Fruit fly (Drosophila melanogaster) whole organism, embryonic: ENCODE measurements around the gene CG14273.
A peak's percentile ranks its signal among the peaks of the same experiment; 100 is the strongest.

Experiments used
- Bteb2 ChIP-seq: fragments of 200-800 bp; sonication (Bioruptor generic); optimal IDR thresholded peaks from 2 replicates; lab custom pipeline; 2016; ENCODE audit warnings: missing biosample characterization, missing genetic modification characterization
- CG10147 ChIP-seq: fragments of 200-800 bp; sonication (Bioruptor generic); optimal IDR thresholded peaks from 2 replicates; lab custom pipeline; 2019; ENCODE audit warnings: missing biosample characterization, mild to moderate bottlenecking, missing genetic modification characterization, moderate library complexity
- CG10543 ChIP-seq: fragments of 200-800 bp; sonication (Bioruptor generic); optimal IDR thresholded peaks from 3 replicates; lab custom pipeline; 2017; ENCODE audit warnings: missing biosample characterization, mild to moderate bottlenecking, missing genetic modification characterization, moderate library complexity
- CG10979 ChIP-seq: fragments of 200-800 bp; sonication (Bioruptor generic); optimal IDR thresholded peaks from 2 replicates; lab custom pipeline; 2018; ENCODE audit warnings: missing biosample characterization, mild to moderate bottlenecking, missing genetic modification characterization, moderate library complexity
- CG11560 ChIP-seq: fragments of 200-800 bp; sonication (Bioruptor generic); IDR thresholded peaks from 3 replicates; pipeline ENCODE4 v1.3.6; 2022; ENCODE audit warnings: missing biosample characterization, missing genetic modification characterization
- CG12219 ChIP-seq: fragments of 200-800 bp; sonication (Bioruptor generic); optimal IDR thresholded peaks from 3 replicates; lab custom pipeline; 2018; ENCODE audit warnings: missing biosample characterization, mild to moderate bottlenecking, missing genetic modification characterization
- CG12391 ChIP-seq: fragments of 200-800 bp; sonication (Bioruptor generic); optimal IDR thresholded peaks from 3 replicates; lab custom pipeline; 2018; ENCODE audit warnings: missing biosample characterization, mild to moderate bottlenecking, missing genetic modification characterization, moderate library complexity
- CG12659 ChIP-seq: fragments of 200-800 bp; sonication (Bioruptor generic); optimal IDR thresholded peaks from 3 replicates; lab custom pipeline; 2017; ENCODE audit warnings: mild to moderate bottlenecking, missing biosample characterization, missing genetic modification reagents, missing genetic modification characterization
- CG12942 ChIP-seq: fragments of 200-800 bp; sonication (Bioruptor generic); optimal IDR thresholded peaks from 3 replicates; lab custom pipeline; 2016; ENCODE audit warnings: missing biosample characterization, missing genetic modification characterization
- CG13123 ChIP-seq: fragments of 200-800 bp; sonication (Bioruptor generic); optimal IDR thresholded peaks from 2 replicates; lab custom pipeline; 2016; ENCODE audit warnings: missing biosample characterization, missing genetic modification characterization
- CG13287 ChIP-seq: fragments of 200-800 bp; sonication (Bioruptor generic); IDR thresholded peaks from 2 replicates; pipeline ENCODE4 v1.3.6; 2022; ENCODE audit warnings: missing biosample characterization, missing genetic modification characterization; ENCODE audit not compliant: partially characterized antibody
- CG15011 ChIP-seq: fragments of 200-800 bp; sonication (Bioruptor generic); optimal IDR thresholded peaks from 3 replicates; lab custom pipeline; 2018; ENCODE audit warnings: missing biosample characterization, mild to moderate bottlenecking, missing genetic modification characterization
- CG15073 ChIP-seq: fragments of 200-800 bp; sonication (Bioruptor generic); optimal IDR thresholded peaks from 2 replicates; lab custom pipeline; 2016; ENCODE audit warnings: missing biosample characterization, missing genetic modification characterization
- CG16813 ChIP-seq: fragments of 200-800 bp; sonication (Bioruptor generic); IDR thresholded peaks from 3 replicates; pipeline ENCODE4 v1.3.6; 2022; ENCODE audit warnings: missing biosample characterization, missing genetic modification characterization; ENCODE audit not compliant: partially characterized antibody
- CG18011 ChIP-seq: fragments of 200-800 bp; sonication (Bioruptor generic); optimal IDR thresholded peaks from 2 replicates; lab custom pipeline; 2017; ENCODE audit warnings: missing biosample characterization, missing genetic modification characterization, mild to moderate bottlenecking, moderate library complexity, missing genotype
- CG2202 ChIP-seq: fragments of 200-800 bp; sonication (Bioruptor generic); optimal IDR thresholded peaks from 2 replicates; lab custom pipeline; 2018; ENCODE audit warnings: missing biosample characterization, mild to moderate bottlenecking, missing genetic modification characterization
- CG4282 ChIP-seq: fragments of 200-800 bp; sonication (Bioruptor generic); optimal IDR thresholded peaks from 2 replicates; lab custom pipeline; 2016; ENCODE audit warnings: missing biosample characterization, missing genetic modification characterization
- CG5245 ChIP-seq: fragments of 200-800 bp; sonication (Bioruptor generic); optimal IDR thresholded peaks from 3 replicates; lab custom pipeline; 2016; ENCODE audit warnings: missing biosample characterization, missing genetic modification characterization
- CG8281 ChIP-seq: fragments of 200-800 bp; sonication (Bioruptor generic); optimal IDR thresholded peaks from 2 replicates; lab custom pipeline; 2018; ENCODE audit warnings: missing biosample characterization, mild to moderate bottlenecking, missing genetic modification characterization, moderate library complexity
- CkIIα-i1 ChIP-seq: fragments of 200-800 bp; sonication (Bioruptor generic); IDR thresholded peaks from 2 replicates; pipeline ENCODE4 v1.3.6; 2022; ENCODE audit warnings: missing biosample characterization, missing genetic modification characterization
- CrebB ChIP-seq: fragments of 200-800 bp; sonication (Bioruptor generic); optimal IDR thresholded peaks from 3 replicates; lab custom pipeline; 2018; ENCODE audit warnings: missing biosample characterization, mild to moderate bottlenecking, missing genetic modification characterization
- Deaf1 ChIP-seq: fragments of 200-800 bp; optimal IDR thresholded peaks from 3 replicates; lab custom pipeline; 2019; ENCODE audit warnings: missing biosample characterization, mild to moderate bottlenecking, missing genetic modification characterization, moderate library complexity
- ERR ChIP-seq: fragments of 200-800 bp; sonication (Bioruptor generic); optimal IDR thresholded peaks from 2 replicates; lab custom pipeline; 2016; ENCODE audit warnings: missing biosample characterization, missing genetic modification characterization
- Hmr ChIP-seq: fragments of 200-800 bp; sonication (Bioruptor generic); optimal IDR thresholded peaks from 3 replicates; lab custom pipeline; 2017; ENCODE audit warnings: mild to moderate bottlenecking, missing biosample characterization, missing genetic modification reagents, missing genetic modification characterization
- Lpt ChIP-seq: fragments of >200 bp; optimal IDR thresholded peaks from 2 replicates; lab custom pipeline; 2018; ENCODE audit warnings: missing biosample characterization, missing genetic modification characterization
- Mes4 ChIP-seq: fragments of 200-800 bp; sonication (Bioruptor generic); optimal IDR thresholded peaks from 2 replicates; lab custom pipeline; 2016; ENCODE audit warnings: missing biosample characterization, missing genetic modification characterization
- Oaz ChIP-seq: fragments of 200-800 bp; sonication (Bioruptor generic); IDR thresholded peaks from 2 replicates; pipeline ENCODE4 v1.3.6; 2022; ENCODE audit warnings: missing biosample characterization, missing genetic modification characterization
- YL-1 ChIP-seq: fragments of 200-800 bp; sonication (Bioruptor generic); optimal IDR thresholded peaks from 3 replicates; lab custom pipeline; 2017; ENCODE audit warnings: missing biosample characterization, mild to moderate bottlenecking, missing genetic modification characterization
- ap ChIP-seq: fragments of 200-800 bp; sonication (Bioruptor generic); IDR thresholded peaks from 2 replicates; pipeline ENCODE4 v1.3.6; 2022; ENCODE audit warnings: missing biosample characterization, missing genetic modification characterization
- bbx ChIP-seq: fragments of 200-800 bp; sonication (Bioruptor generic); IDR thresholded peaks from 2 replicates; pipeline ENCODE4 v1.3.6; 2022; ENCODE audit warnings: missing biosample characterization, missing genetic modification characterization; ENCODE audit not compliant: partially characterized antibody
- cg ChIP-seq: fragments of 200-800 bp; sonication (Bioruptor generic); optimal IDR thresholded peaks from 3 replicates; lab custom pipeline; 2019; ENCODE audit warnings: missing biosample characterization, mild to moderate bottlenecking, missing genetic modification characterization, moderate library complexity
- crol ChIP-seq: fragments of 200-800 bp; sonication (Bioruptor generic); IDR thresholded peaks from 2 replicates; pipeline ENCODE4 v1.3.6; 2022; ENCODE audit warnings: missing biosample characterization, missing genetic modification characterization
- dimm ChIP-seq: fragments of 200-800 bp; sonication (Bioruptor generic); IDR thresholded peaks from 2 replicates; pipeline ENCODE4 v1.3.6; 2022; ENCODE audit warnings: missing biosample characterization, missing genetic modification characterization
- disco-r ChIP-seq: fragments of 200-800 bp; sonication (Bioruptor generic); optimal IDR thresholded peaks from 2 replicates; lab custom pipeline; 2016; ENCODE audit warnings: missing biosample characterization, missing genetic modification characterization
- fd3F ChIP-seq: fragments of 200-800 bp; sonication (Bioruptor generic); optimal IDR thresholded peaks from 2 replicates; lab custom pipeline; 2018; ENCODE audit warnings: missing biosample characterization, mild to moderate bottlenecking, missing genetic modification characterization, moderate library complexity
- gce ChIP-seq: fragments of 200-800 bp; sonication (Bioruptor generic); IDR thresholded peaks from 3 replicates; pipeline ENCODE4 v1.3.6; 2022; ENCODE audit warnings: missing biosample characterization, missing genetic modification characterization
- grau ChIP-seq: fragments of 200-800 bp; optimal IDR thresholded peaks from 3 replicates; lab custom pipeline; 2019; ENCODE audit warnings: missing biosample characterization, mild to moderate bottlenecking, missing genetic modification characterization, moderate library complexity
- gsb ChIP-seq: fragments of 200-800 bp; sonication (Bioruptor generic); IDR thresholded peaks from 2 replicates; pipeline ENCODE4 v1.3.6; 2022; ENCODE audit warnings: missing biosample characterization, missing genetic modification characterization
- ham ChIP-seq: fragments of 200-800 bp; sonication (Bioruptor generic); IDR thresholded peaks from 2 replicates; pipeline ENCODE4 v1.3.6; 2022; ENCODE audit warnings: missing biosample characterization, missing genetic modification characterization
- kah ChIP-seq: fragments of 200-800 bp; sonication (Bioruptor generic); optimal IDR thresholded peaks from 2 replicates; lab custom pipeline; 2018; ENCODE audit warnings: missing biosample characterization, mild to moderate bottlenecking, missing genetic modification characterization
- kay ChIP-seq: fragments of 200-800 bp; sonication (Bioruptor generic); optimal IDR thresholded peaks from 2 replicates; lab custom pipeline; 2016; ENCODE audit warnings: missing biosample characterization, missing genetic modification characterization
- lola ChIP-seq, 3 experiments: fragments of >200 bp in 2 of 3; fragments of 200-800 bp in 1 of 3; sonication (Bioruptor generic) in 1 of 3; optimal IDR thresholded peaks; 2 replicates each; lab custom pipeline; 2017 to 2019; ENCODE audit warnings: missing biosample characterization in 3 of 3, missing genetic modification characterization in 3 of 3, mild to moderate bottlenecking in 1 of 3, moderate library complexity in 1 of 3
- luna ChIP-seq: fragments of 200-800 bp; sonication (Bioruptor generic); optimal IDR thresholded peaks from 2 replicates; lab custom pipeline; 2016; ENCODE audit warnings: missing biosample characterization, missing genetic modification characterization
- mam ChIP-seq: fragments of 200-800 bp; sonication (Bioruptor generic); optimal IDR thresholded peaks from 3 replicates; lab custom pipeline; 2016; ENCODE audit warnings: missing biosample characterization, missing genetic modification characterization
- nom ChIP-seq: fragments of 200-800 bp; sonication (Bioruptor generic); optimal IDR thresholded peaks from 2 replicates; lab custom pipeline; 2017; ENCODE audit warnings: missing biosample characterization, missing genetic modification characterization, mild to moderate bottlenecking, moderate library complexity, missing genetic modification reagents
- sc ChIP-seq, 3 experiments: fragments of >200 bp in 2 of 3; fragments of 200-800 bp in 1 of 3; sonication (Bioruptor generic) in 1 of 3; optimal IDR thresholded peaks; 2 replicates in 2 of 3; 3 replicates in 1 of 3; lab custom pipeline; 2017; ENCODE audit warnings: mild to moderate bottlenecking in 1 of 3, missing biosample characterization in 1 of 3, missing genetic modification characterization in 1 of 3, missing genetic modification reagents in 1 of 3
- unc-4 ChIP-seq: fragments of 200-800 bp; sonication (Bioruptor generic); IDR thresholded peaks from 2 replicates; pipeline ENCODE4 v1.3.6; 2022; ENCODE audit warnings: missing biosample characterization, missing genetic modification characterization; ENCODE audit not compliant: partially characterized antibody
- vvl ChIP-seq: fragments of 200-800 bp; sonication (Bioruptor generic); IDR thresholded peaks from 2 replicates; pipeline ENCODE4 v1.3.6; 2022; ENCODE audit warnings: missing biosample characterization, missing genetic modification characterization
- zen2 ChIP-seq: fragments of 200-800 bp; sonication (Bioruptor generic); IDR thresholded peaks from 3 replicates; pipeline ENCODE4 v1.3.6; 2022; ENCODE audit warnings: missing biosample characterization, missing genetic modification characterization; ENCODE audit not compliant: partially characterized antibody

CG14273 gene

dm6 chr2L:8307817-8308551 lies 34.5 kb upstream of the CG14273 start, which contains the start of the genes Ostgamma and Mettl14 (continued):
- TF ChIP-seq dimm: no peak
- no peak for TF ChIP-seq luna
- TF ChIP-seq ham: no peak
- TF ChIP-seq mam (GFP tag; lab: Kevin White, UChicago): no peak
- no peak for TF ChIP-seq Bteb2 (GFP tag; lab: Kevin White, UChicago)
- peak; percentile 89 for TF ChIP-seq CG13287 (GFP tag; lab: Robert Waterston, UW)
- no peak for TF ChIP-seq CG4282 (GFP tag; lab: Kevin White, UChicago)
- TF ChIP-seq kay: no peak
- TF ChIP-seq CG15073 (GFP tag; lab: Kevin White, UChicago): no peak
- no peak for TF ChIP-seq CrebB
- TF ChIP-seq CG12219 (GFP tag; lab: Kevin White, UChicago): no peak
- no peak for TF ChIP-seq nom (GFP tag; lab: Kevin White, UChicago)
- peak; percentile 83 for TF ChIP-seq unc-4
- no peak for TF ChIP-seq vvl (GFP tag; lab: Robert Waterston, UW)
- no peak for TF ChIP-seq CG13123 (GFP tag; lab: Kevin White, UChicago)
- peak; percentile 82 for TF ChIP-seq YL-1 (GFP tag; lab: Kevin White, UChicago)
- TF ChIP-seq CkIIα-i1: no peak
- TF ChIP-seq CG10543 (GFP tag; lab: Kevin White, UChicago): no peak
- no peak for TF ChIP-seq CG10147
- TF ChIP-seq CG12942 (GFP tag; lab: Kevin White, UChicago): no peak
- peak; percentile 57 for TF ChIP-seq CG12391 (tag; lab: Kevin White, UChicago)
- no peak for TF ChIP-seq CG18011 (GFP tag; lab: Kevin White, UChicago)
- no peak for TF ChIP-seq kah
- peak; percentile 67 for TF ChIP-seq CG12659
- TF ChIP-seq zen2 (GFP tag; lab: Robert Waterston, UW): peak; percentile 46; the same call in 1 of the 3 replicates
- peak; percentile 35; the same call in 1 of the 2 replicates for TF ChIP-seq bbx (GFP tag; lab: Robert Waterston, UW)
- TF ChIP-seq Hmr: no peak
- TF ChIP-seq Mes4 (GFP tag; lab: Kevin White, UChicago): no peak
- no peak for TF ChIP-seq cg (GFP tag; lab: Kevin White, UChicago)
- TF ChIP-seq sc (optimal IDR thresholded peaks at IDR 0.05; lab: Kevin White, UChicago): no peak
- TF ChIP-seq sc (GFP tag; optimal IDR thresholded peaks at IDR 0.05; lab: Kevin White, UChicago): no peak
- TF ChIP-seq disco-r: no peak
- TF ChIP-seq ap (GFP tag; lab: Robert Waterston, UW): no peak
- peak in 1 of 3 experiments; percentile 31 for TF ChIP-seq lola (GFP tag; optimal IDR thresholded peaks at IDR 0.05; lab: Kevin White, UChicago)
- no peak for TF ChIP-seq fd3F (GFP tag; lab: Kevin White, UChicago)
- no peak for TF ChIP-seq Deaf1 (tag; lab: Kevin White, UChicago)
- TF ChIP-seq gsb: no peak
- TF ChIP-seq ERR (GFP tag; lab: Kevin White, UChicago): no peak
- no peak for TF ChIP-seq CG8281
- TF ChIP-seq crol (GFP tag; lab: Robert Waterston, UW): no peak
- TF ChIP-seq CG2202: no peak
- TF ChIP-seq CG10979 (tag; lab: Kevin White, UChicago): peak; percentile 14
- TF ChIP-seq Lpt: no peak
- no peak for TF ChIP-seq Oaz (GFP tag; lab: Robert Waterston, UW)
- TF ChIP-seq CG11560 (tag; lab: Robert Waterston, UW): no peak
- TF ChIP-seq CG15011 (GFP tag; lab: Kevin White, UChicago): no peak
- peak; percentile 72 for TF ChIP-seq CG16813 (GFP tag; lab: Robert Waterston, UW)
- no peak for TF ChIP-seq CG5245 (GFP tag; lab: Kevin White, UChicago)
- TF ChIP-seq grau (tag; lab: Kevin White, UChicago): peak; percentile 31
- TF ChIP-seq gce: no peak
